Worm (Caenorhabditis elegans) whole organism, late embryonic: ENCODE data around the gene srv-22.

ENCODE experiments used
- C08G9.2 ChIP-seq: sonication (generic microtip); optimal IDR thresholded peaks from 2 replicates; lab custom pipeline; 2016; ENCODE audit warnings: mild to moderate bottlenecking, missing genetic modification characterization, moderate library complexity, missing compliant biosample characterization
- F13H6.1 ChIP-seq: sonication (generic microtip); optimal IDR thresholded peaks from 2 replicates; lab custom pipeline; 2016; ENCODE audit warnings: missing genetic modification characterization, missing compliant biosample characterization
- K09A11.1 ChIP-seq: sonication (generic microtip); optimal IDR thresholded peaks from 2 replicates; lab custom pipeline; 2017; ENCODE audit warnings: antibody characterized with exemption, mild to moderate bottlenecking, missing genetic modification characterization, missing compliant biosample characterization; ENCODE audit not compliant: insufficient read depth
- ama-1 ChIP-seq: fragments of 150-350 bp; optimal IDR thresholded peaks from 2 replicates; lab custom pipeline; 2014
- ceh-14 ChIP-seq: sonication (generic microtip); optimal IDR thresholded peaks from 2 replicates; lab custom pipeline; 2016; ENCODE audit warnings: missing genotype, missing genetic modification characterization, missing compliant biosample characterization
- ceh-30 ChIP-seq: fragments of 150-350 bp; optimal IDR thresholded peaks from 2 replicates; lab custom pipeline; 2014; ENCODE audit warnings: missing biosample characterization, missing genetic modification characterization
- ceh-31 ChIP-seq: sonication (generic microtip); optimal IDR thresholded peaks from 2 replicates; lab custom pipeline; 2016; ENCODE audit warnings: missing genetic modification characterization, missing compliant biosample characterization
- ceh-34 ChIP-seq: sonication (generic microtip); optimal IDR thresholded peaks from 2 replicates; lab custom pipeline; 2016; ENCODE audit warnings: mild to moderate bottlenecking, missing genetic modification characterization, missing compliant biosample characterization
- ceh-48 ChIP-seq: sonication (generic microtip); optimal IDR thresholded peaks from 2 replicates; lab custom pipeline; 2016; ENCODE audit warnings: missing genetic modification characterization, inconsistent platforms, missing compliant biosample characterization
- ceh-6 ChIP-seq: fragments of 200-800 bp; sonication (Bioruptor generic); optimal IDR thresholded peaks from 2 replicates; lab custom pipeline; 2018; ENCODE audit warnings: mild to moderate bottlenecking, missing genetic modification characterization, missing compliant biosample characterization
- dmd-4 ChIP-seq: sonication (generic microtip); optimal IDR thresholded peaks from 2 replicates; lab custom pipeline; 2016; ENCODE audit warnings: borderline replicate concordance, missing genetic modification characterization, missing compliant biosample characterization
- dve-1 ChIP-seq: sonication (generic microtip); optimal IDR thresholded peaks from 2 replicates; lab custom pipeline; 2017; ENCODE audit warnings: antibody characterized with exemption, mild to moderate bottlenecking, missing genetic modification characterization, missing compliant biosample characterization
- elt-2 ChIP-seq: sonication (generic microtip); optimal IDR thresholded peaks from 2 replicates; lab custom pipeline; 2016; ENCODE audit warnings: missing genetic modification reagents, missing genetic modification characterization, missing compliant biosample characterization
- elt-4 ChIP-seq: sonication (generic microtip); optimal IDR thresholded peaks from 2 replicates; lab custom pipeline; 2016; ENCODE audit warnings: missing genetic modification characterization, missing compliant biosample characterization
- fax-1 ChIP-seq: sonication (generic microtip); optimal IDR thresholded peaks from 2 replicates; lab custom pipeline; 2016; ENCODE audit warnings: missing genotype, missing genetic modification characterization, missing compliant biosample characterization
- fkh-10 ChIP-seq: fragments of 150-350 bp; optimal IDR thresholded peaks from 2 replicates; lab custom pipeline; 2014; ENCODE audit warnings: missing biosample characterization, missing genetic modification reagents, missing genetic modification characterization
- fkh-6 ChIP-seq: sonication (generic microtip); optimal IDR thresholded peaks from 2 replicates; lab custom pipeline; 2016; ENCODE audit warnings: missing genetic modification characterization, missing compliant biosample characterization
- hlh-30 ChIP-seq: sonication (generic microtip); optimal IDR thresholded peaks from 2 replicates; lab custom pipeline; 2017; ENCODE audit warnings: antibody characterized with exemption, missing genetic modification characterization, missing compliant biosample characterization; ENCODE audit not compliant: insufficient read depth
- hlh-6 ChIP-seq: sonication (generic microtip); optimal IDR thresholded peaks from 2 replicates; lab custom pipeline; 2016; ENCODE audit warnings: missing genotype, missing genetic modification characterization, missing compliant biosample characterization
- madf-2 ChIP-seq: sonication (generic microtip); optimal IDR thresholded peaks from 2 replicates; lab custom pipeline; 2017; ENCODE audit warnings: missing genetic modification characterization, missing compliant biosample characterization
- mec-3 ChIP-seq: sonication (generic microtip); optimal IDR thresholded peaks from 2 replicates; lab custom pipeline; 2016; ENCODE audit warnings: borderline replicate concordance, missing genetic modification characterization, missing compliant biosample characterization
- nfya-1 ChIP-seq: sonication (generic microtip); optimal IDR thresholded peaks from 2 replicates; lab custom pipeline; 2017; ENCODE audit warnings: missing genetic modification characterization, mild to moderate bottlenecking, missing compliant biosample characterization, antibody characterized with exemption, moderate library complexity
- nhr-232 ChIP-seq: sonication (generic microtip); optimal IDR thresholded peaks from 2 replicates; lab custom pipeline; 2016; ENCODE audit warnings: missing genetic modification characterization, missing compliant biosample characterization
- npax-4 ChIP-seq: sonication (generic microtip); optimal IDR thresholded peaks from 2 replicates; lab custom pipeline; 2016; ENCODE audit warnings: missing genetic modification characterization, missing compliant biosample characterization
- odd-2 ChIP-seq: sonication (generic microtip); optimal IDR thresholded peaks from 2 replicates; lab custom pipeline; 2017; ENCODE audit warnings: antibody characterized with exemption, mild to moderate bottlenecking, missing genetic modification characterization, missing compliant biosample characterization
- ref-2 ChIP-seq: sonication (generic microtip); optimal IDR thresholded peaks from 2 replicates; lab custom pipeline; 2016; ENCODE audit warnings: missing genetic modification characterization, missing compliant biosample characterization
- rnt-1 ChIP-seq: sonication (generic microtip); optimal IDR thresholded peaks from 2 replicates; lab custom pipeline; 2016; ENCODE audit warnings: missing genetic modification characterization, missing compliant biosample characterization
- sox-2 ChIP-seq: fragments of 200-800 bp; sonication (Bioruptor generic); IDR thresholded peaks from 2 replicates; pipeline ENCODE4 v1.3.6; 2022; ENCODE audit warnings: missing genetic modification reagents, missing genetic modification characterization, missing compliant biosample characterization
- sox-4 ChIP-seq: sonication (generic microtip); optimal IDR thresholded peaks from 2 replicates; lab custom pipeline; 2017; ENCODE audit warnings: mild to moderate bottlenecking, missing genetic modification characterization, inconsistent platforms, missing compliant biosample characterization
- tbx-7 ChIP-seq: sonication (generic microtip); optimal IDR thresholded peaks from 2 replicates; lab custom pipeline; 2016; ENCODE audit warnings: missing genotype, missing genetic modification characterization, missing compliant biosample characterization
- unc-3 ChIP-seq, 2 experiments: fragments of 200-800 bp in 1 of 2; sonication (Bioruptor generic) in 1 of 2; sonication (generic microtip) in 1 of 2; conservative IDR thresholded peaks in 1 of 2; optimal IDR thresholded peaks in 1 of 2; 2 replicates each; pipeline versions ENCODE4 v1.3.6 to Lab custom; 2016 to 2022; ENCODE audit warnings: missing compliant biosample characterization in 2 of 2, missing genetic modification characterization in 2 of 2, missing genetic modification reagents in 1 of 2
- unc-42 ChIP-seq: sonication (generic microtip); optimal IDR thresholded peaks from 2 replicates; lab custom pipeline; 2016; ENCODE audit warnings: missing genotype, missing genetic modification characterization, missing compliant biosample characterization
- unc-55 ChIP-seq: sonication (generic microtip); optimal IDR thresholded peaks from 2 replicates; lab custom pipeline; 2017; ENCODE audit warnings: missing biosample characterization, missing genetic modification reagents, missing genetic modification characterization

srv-22 gene

ce11 chrIV:5846269-5846668 is 33.5 kb downstream of the srv-22 start, which contains the start of gene sams-4:
Gene sams-4 (minus strand): TSS chrIV:5846369.
- TF ChIP-seq hlh-6 (tag; lab: Kevin White, UChicago) (no peak), C08G9.2 (tag; lab: Kevin White, UChicago) (no peak), ama-1 (lab: Kevin White, UChicago) (no peak), K09A11.1 (tag; lab: Kevin White, UChicago) (no peak), ceh-34 (tag; lab: Kevin White, UChicago) (no peak), F13H6.1 (no peak), unc-42 (tag; lab: Kevin White, UChicago) (no peak), dmd-4 (tag; lab: Kevin White, UChicago) (no peak), elt-2 (tag; lab: Kevin White, UChicago) (no peak), fkh-10 (GFP tag; lab: Kevin White, UChicago) (no peak), fkh-6 (tag; lab: Kevin White, UChicago) (no peak), mec-3 (tag; lab: Kevin White, UChicago) (no peak), sox-4 (tag; lab: Kevin White, UChicago) (no peak), dve-1 (tag; lab: Kevin White, UChicago) (no peak), ceh-31 (tag; lab: Kevin White, UChicago) (no peak), rnt-1 (no peak), hlh-30 (tag; lab: Kevin White, UChicago) (no peak), madf-2 (tag; lab: Kevin White, UChicago) (no peak), fax-1 (tag; lab: Kevin White, UChicago) (no peak), odd-2 (tag; lab: Kevin White, UChicago) (no peak)

- TF ChIP-seq nfya-1 (tag; lab: Kevin White, UChicago): peak; percentile 74
- no peak for TF ChIP-seq ceh-31 (tag; lab: Kevin White, UChicago)
These were observed 36.8 kb downstream of the srv-22 start for ce11 chrIV:5842905-5843304.

- no peak for TF ChIP-seq ref-2 (tag; lab: Kevin White, UChicago)
These were observed 40.6 kb downstream of the srv-22 start, which contains the start of gene C06E7.2 for ce11 chrIV:5839178-5839577. Gene C06E7.2 (plus strand): TSS chrIV:5839478.

ce11 chrIV:5834182-5834581 is 45.6 kb downstream of the srv-22 start:
- TF ChIP-seq unc-55 (GFP tag; lab: Kevin White, UChicago) (peak; percentile 16), elt-4 (tag; lab: Kevin White, UChicago) (no peak)

ce11 chrIV:5832801-5833200 is 47.0 kb downstream of the srv-22 start:
- no peak for TF ChIP-seq unc-3 (GFP tag; conservative IDR thresholded peaks at IDR 0.05; lab: Robert Waterston, UW)
- TF ChIP-seq unc-3 (tag; optimal IDR thresholded peaks at IDR 0.05; lab: Kevin White, UChicago): no peak
- TF ChIP-seq rnt-1: no peak
- no peak for TF ChIP-seq ceh-31 (tag; lab: Kevin White, UChicago)
- no peak for TF ChIP-seq madf-2 (tag; lab: Kevin White, UChicago)
- no peak for TF ChIP-seq ceh-6 (GFP tag; lab: Kevin White, UChicago)
- no peak for TF ChIP-seq npax-4 (tag; lab: Kevin White, UChicago)
- TF ChIP-seq tbx-7 (tag; lab: Kevin White, UChicago): no peak
- no peak for TF ChIP-seq nhr-232 (tag; lab: Kevin White, UChicago)
- no peak for TF ChIP-seq hlh-6 (tag; lab: Kevin White, UChicago)
- TF ChIP-seq ceh-48 (tag; lab: Kevin White, UChicago): no peak
- no peak for TF ChIP-seq elt-2 (tag; lab: Kevin White, UChicago)
- TF ChIP-seq ceh-34 (tag; lab: Kevin White, UChicago): no peak
- TF ChIP-seq ceh-30: no peak
- TF ChIP-seq fax-1 (tag; lab: Kevin White, UChicago): no peak
- no peak for TF ChIP-seq mec-3 (tag; lab: Kevin White, UChicago)
- TF ChIP-seq ceh-14 (tag; lab: Kevin White, UChicago): no peak
- no peak for TF ChIP-seq sox-2 (GFP tag; lab: Robert Waterston, UW)
